Worm (Caenorhabditis elegans): ENCODE results near the gene Y57E12AL.1.

DNA sequence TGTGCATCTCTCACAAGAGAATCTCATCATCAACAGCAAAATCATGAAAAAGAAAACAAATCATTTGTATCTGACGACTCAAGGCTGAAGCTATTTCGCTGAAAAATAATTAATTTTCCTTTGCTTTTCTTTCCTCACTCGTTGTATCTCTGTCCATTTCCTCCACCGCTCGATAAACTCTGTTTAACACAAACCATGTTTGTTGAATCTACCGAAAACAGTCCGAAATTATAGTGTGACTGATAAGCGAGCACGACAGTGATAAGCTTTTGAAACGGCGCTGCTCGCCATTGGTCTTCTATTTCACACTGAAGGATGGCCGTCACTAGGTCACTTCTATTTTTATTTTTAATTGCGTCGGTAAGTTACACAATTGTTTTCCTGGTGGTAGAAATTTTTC, 15.3 kb downstream of the Y57E12AL.1 start, which contains the start of gene npa-1:
- TF ChIP-seq nhr-237 (tag; optimal IDR thresholded peaks at IDR 0.05), result no peak
- no peak for TF ChIP-seq nhr-25 (tag; optimal IDR thresholded peaks at IDR 0.05; ENCODE audit: borderline replicate concordance, insufficient read depth)
- TF ChIP-seq set-16 (GFP tag; IDR thresholded peaks at IDR 0.05), result no peak
- no peak for TF ChIP-seq aly-2 (tag; optimal IDR thresholded peaks at IDR 0.05)
- TF ChIP-seq ama-1 (optimal IDR thresholded peaks at IDR 0.05), result no peak
- TF ChIP-seq mes-2 (tag; optimal IDR thresholded peaks at IDR 0.05; ENCODE audit: poor library complexity, severe bottlenecking), result peak; percentile 18
- no peak for TF ChIP-seq daf-16 (GFP tag; optimal IDR thresholded peaks at IDR 0.05)
- TF ChIP-seq daf-16 (tag; optimal IDR thresholded peaks at IDR 0.05), result peak; percentile 51
- no peak for TF ChIP-seq lin-13 (GFP tag; optimal IDR thresholded peaks at IDR 0.05)
- TF ChIP-seq mdl-1 (tag; optimal IDR thresholded peaks at IDR 0.05), result no peak
- TF ChIP-seq mxl-3 (GFP tag; optimal IDR thresholded peaks at IDR 0.05), result peak; percentile 19
- TF ChIP-seq dpl-1 (GFP tag; optimal IDR thresholded peaks at IDR 0.05), result no peak
- TF ChIP-seq dve-1 (tag; optimal IDR thresholded peaks at IDR 0.05; ENCODE audit: insufficient read depth), result peak; percentile 26

All from whole organism, L4 larva.